Worm (Caenorhabditis elegans) whole organism, L4/young adult: Measurements from ENCODE around the gene str-209.

ENCODE experiments used
- W03F9.2 ChIP-seq: fragments of 150-350 bp; optimal IDR thresholded peaks from 2 replicates; lab custom pipeline; 2014; ENCODE audit warnings: missing biosample characterization, missing genetic modification characterization
- dao-5 ChIP-seq: sonication (generic microtip); optimal IDR thresholded peaks from 2 replicates; lab custom pipeline; 2016; ENCODE audit warnings: missing genotype, missing genetic modification characterization, moderate library complexity, missing compliant biosample characterization
- him-1 ChIP-seq: sonication (generic microtip); optimal IDR thresholded peaks from 2 replicates; lab custom pipeline; 2016; ENCODE audit warnings: missing genotype, missing genetic modification reagents, missing genetic modification characterization, missing compliant biosample characterization

Gene str-209

ce11 chrV:4983091-4983490, 34.4 kb downstream of the str-209 start, which contains the start of gene srsx-13:
srsx-13 (minus strand) TSS chrV:4983191.
- TF ChIP-seq dao-5 = no peak
- no peak for TF ChIP-seq him-1 (tag; lab: Kevin White, UChicago)
- no peak for TF ChIP-seq W03F9.2 (tag; lab: Kevin White, UChicago)

- TF ChIP-seq W03F9.2 (tag; lab: Kevin White, UChicago) (no peak), him-1 (tag; lab: Kevin White, UChicago) (no peak), dao-5 (no peak)
Observed at ce11 chrV:4987097-4987496, 38.4 kb downstream of the str-209 start, which contains the start of gene ncx-8. ncx-8 (minus strand) TSS chrV:4987197.

ce11 chrV:4995155-4995554, 46.4 kb downstream of the str-209 start, which contains the start of gene ncx-9:
ncx-9 (minus strand) TSS chrV:4995255.
- no peak for TF ChIP-seq dao-5
- TF ChIP-seq W03F9.2 (tag; lab: Kevin White, UChicago) = no peak
- TF ChIP-seq him-1 (tag; lab: Kevin White, UChicago) = no peak

- TF ChIP-seq him-1 (tag; lab: Kevin White, UChicago) (no peak), dao-5 (no peak), W03F9.2 (tag; lab: Kevin White, UChicago) (no peak)
Observed at ce11 chrV:5000406-5000805, 51.7 kb downstream of the str-209 start, which contains the start of gene ugt-7. ugt-7 (minus strand) TSS chrV:5000566.
